Fruit fly (Drosophila melanogaster) whole organism, prepupa: ENCODE results near the gene wapl.
A peak's percentile ranks its signal among the peaks of the same experiment; 100 is the strongest.

Source experiments
- Blimp-1 ChIP-seq: fragments of 200-800 bp; sonication (Bioruptor generic); optimal IDR thresholded peaks from 3 replicates; lab custom pipeline; 2017; ENCODE audit warnings: missing biosample characterization, missing genetic modification characterization, mild to moderate bottlenecking, moderate library complexity, missing genetic modification reagents
- CG10631 ChIP-seq: fragments of 200-800 bp; sonication (Bioruptor generic); optimal IDR thresholded peaks from 2 replicates; lab custom pipeline; 2016; ENCODE audit warnings: missing biosample characterization, missing genetic modification characterization
- CG11294 ChIP-seq: fragments of 200-800 bp; sonication (Bioruptor generic); IDR thresholded peaks from 2 replicates; pipeline ENCODE4 v1.3.6; 2022; ENCODE audit warnings: missing biosample characterization, missing genetic modification characterization
- CG11762 ChIP-seq: fragments of 200-800 bp; sonication (Bioruptor generic); optimal IDR thresholded peaks from 3 replicates; lab custom pipeline; 2016; ENCODE audit warnings: missing biosample characterization, missing genetic modification characterization; ENCODE audit not compliant: insufficient read depth
- CG15336 ChIP-seq: fragments of 200-800 bp; sonication (Bioruptor generic); IDR thresholded peaks from 2 replicates; pipeline ENCODE4 v1.3.6; 2022; ENCODE audit warnings: missing biosample characterization, missing genetic modification characterization
- CG3032 ChIP-seq: fragments of 200-800 bp; optimal IDR thresholded peaks from 2 replicates; lab custom pipeline; 2019; ENCODE audit warnings: missing biosample characterization, mild to moderate bottlenecking, missing genetic modification characterization, moderate library complexity
- CG31627 ChIP-seq: fragments of 200-800 bp; sonication (Bioruptor generic); optimal IDR thresholded peaks from 3 replicates; lab custom pipeline; 2016; ENCODE audit warnings: missing biosample characterization, missing genetic modification characterization
- CG32006 ChIP-seq: fragments of 200-800 bp; sonication (Bioruptor generic); optimal IDR thresholded peaks from 3 replicates; lab custom pipeline; 2017; ENCODE audit warnings: missing biosample characterization, mild to moderate bottlenecking, missing genetic modification characterization
- CG34406 ChIP-seq: fragments of 200-800 bp; sonication (Bioruptor generic); optimal IDR thresholded peaks from 3 replicates; lab custom pipeline; 2016; ENCODE audit warnings: missing biosample characterization, missing genetic modification characterization
- CG3919 ChIP-seq: fragments of 200-800 bp; sonication (Bioruptor generic); optimal IDR thresholded peaks from 3 replicates; lab custom pipeline; 2016; ENCODE audit warnings: missing biosample characterization, missing genetic modification characterization
- CG4318 ChIP-seq: fragments of 200-800 bp; sonication (Bioruptor generic); optimal IDR thresholded peaks from 3 replicates; lab custom pipeline; 2017; ENCODE audit warnings: missing biosample characterization, mild to moderate bottlenecking, missing genetic modification characterization
- CG6163 ChIP-seq: fragments of 200-800 bp; sonication (Bioruptor generic); IDR thresholded peaks from 3 replicates; pipeline ENCODE4 v1.3.6; 2022; ENCODE audit warnings: missing biosample characterization, missing genetic modification characterization
- CG6276 ChIP-seq: fragments of 200-800 bp; sonication (Bioruptor generic); optimal IDR thresholded peaks from 2 replicates; lab custom pipeline; 2017; ENCODE audit warnings: missing biosample characterization, mild to moderate bottlenecking, missing genetic modification characterization
- CG6792 ChIP-seq: fragments of 200-800 bp; sonication (Bioruptor generic); optimal IDR thresholded peaks from 3 replicates; lab custom pipeline; 2016; ENCODE audit warnings: missing biosample characterization, missing genetic modification characterization
- CG6808 ChIP-seq: fragments of 200-800 bp; sonication (Bioruptor generic); optimal IDR thresholded peaks from 3 replicates; lab custom pipeline; 2017; ENCODE audit warnings: missing biosample characterization, missing genetic modification characterization, mild to moderate bottlenecking, moderate library complexity, missing genetic modification reagents
- CG7368 ChIP-seq: fragments of 200-800 bp; sonication (Bioruptor generic); optimal IDR thresholded peaks from 3 replicates; lab custom pipeline; 2016; ENCODE audit warnings: missing biosample characterization, missing genetic modification characterization
- CG8119 ChIP-seq: fragments of 200-800 bp; sonication (Bioruptor generic); IDR thresholded peaks from 3 replicates; pipeline ENCODE4 v1.3.6; 2022; ENCODE audit warnings: missing biosample characterization, missing genetic modification characterization
- CG8319 ChIP-seq: fragments of 200-800 bp; sonication (Bioruptor generic); optimal IDR thresholded peaks from 3 replicates; lab custom pipeline; 2016; ENCODE audit warnings: missing biosample characterization, missing genetic modification characterization
- CG8632 ChIP-seq: fragments of 200-800 bp; sonication (Bioruptor generic); optimal IDR thresholded peaks from 3 replicates; lab custom pipeline; 2016; ENCODE audit warnings: missing biosample characterization, missing genetic modification characterization
- Eip75B ChIP-seq: fragments of 200-800 bp; sonication (Bioruptor generic); optimal IDR thresholded peaks from 3 replicates; lab custom pipeline; 2016; ENCODE audit warnings: missing biosample characterization, missing genetic modification characterization
- Eip93F ChIP-seq: fragments of 200-800 bp; sonication (Bioruptor generic); optimal IDR thresholded peaks from 2 replicates; lab custom pipeline; 2016; ENCODE audit warnings: missing biosample characterization, mild to moderate bottlenecking, missing genetic modification characterization
- Hr38 ChIP-seq: sonication (Bioruptor generic); optimal IDR thresholded peaks from 2 replicates; lab custom pipeline; 2016; ENCODE audit warnings: missing biosample characterization, missing genetic modification characterization
- Hr4 ChIP-seq: fragments of 200-800 bp; sonication (Bioruptor generic); optimal IDR thresholded peaks from 3 replicates; lab custom pipeline; 2016; ENCODE audit warnings: missing biosample characterization, missing genetic modification characterization
- Lpt ChIP-seq: fragments of 200-800 bp; sonication (Bioruptor generic); optimal IDR thresholded peaks from 3 replicates; lab custom pipeline; 2016; ENCODE audit warnings: missing biosample characterization, missing genetic modification characterization
- Met ChIP-seq: fragments of 200-800 bp; sonication (Bioruptor generic); optimal IDR thresholded peaks from 3 replicates; lab custom pipeline; 2016; ENCODE audit warnings: missing biosample characterization, missing genetic modification characterization
- OdsH ChIP-seq: fragments of 200-800 bp; sonication (Bioruptor generic); optimal IDR thresholded peaks from 3 replicates; lab custom pipeline; 2016; ENCODE audit warnings: missing biosample characterization, missing genetic modification characterization
- Smox ChIP-seq: fragments of 200-800 bp; sonication (Bioruptor generic); optimal IDR thresholded peaks from 3 replicates; lab custom pipeline; 2016; ENCODE audit warnings: missing biosample characterization, missing genetic modification characterization
- Sox102F ChIP-seq: fragments of 200-800 bp; sonication (Bioruptor generic); optimal IDR thresholded peaks from 2 replicates; lab custom pipeline; 2016; ENCODE audit warnings: missing biosample characterization, mild to moderate bottlenecking, missing genetic modification characterization
- Sox14 ChIP-seq: fragments of 200-800 bp; sonication (Bioruptor generic); optimal IDR thresholded peaks from 3 replicates; lab custom pipeline; 2016; ENCODE audit warnings: missing biosample characterization, missing genetic modification characterization
- Sox15 ChIP-seq: fragments of 200-800 bp; sonication (Bioruptor generic); optimal IDR thresholded peaks from 3 replicates; lab custom pipeline; 2016; ENCODE audit warnings: missing biosample characterization, missing genetic modification characterization
- acj6 ChIP-seq: fragments of 200-800 bp; sonication (Bioruptor generic); optimal IDR thresholded peaks from 3 replicates; lab custom pipeline; 2016; ENCODE audit warnings: missing biosample characterization, missing genetic modification characterization
- cyc ChIP-seq: fragments of 200-800 bp; sonication (Bioruptor generic); optimal IDR thresholded peaks from 3 replicates; lab custom pipeline; 2016; ENCODE audit warnings: missing biosample characterization, missing genetic modification characterization
- dac ChIP-seq: fragments of 200-800 bp; sonication (Bioruptor generic); optimal IDR thresholded peaks from 2 replicates; lab custom pipeline; 2017; ENCODE audit warnings: missing biosample characterization, mild to moderate bottlenecking, missing genetic modification characterization
- dsx ChIP-seq: fragments of 200-800 bp; optimal IDR thresholded peaks from 3 replicates; lab custom pipeline; 2019; ENCODE audit warnings: missing biosample characterization, mild to moderate bottlenecking, missing genetic modification characterization, moderate library complexity; ENCODE audit not compliant: poor library complexity, severe bottlenecking
- esn ChIP-seq: fragments of 200-800 bp; sonication (Bioruptor generic); optimal IDR thresholded peaks from 2 replicates; lab custom pipeline; 2016; ENCODE audit warnings: missing biosample characterization, mild to moderate bottlenecking, missing genetic modification characterization, moderate library complexity
- fd85E ChIP-seq: fragments of 200-800 bp; sonication (Bioruptor generic); optimal IDR thresholded peaks from 3 replicates; lab custom pipeline; 2016; ENCODE audit warnings: missing biosample characterization, missing genetic modification characterization
- fkh ChIP-seq: fragments of 200-800 bp; sonication (Bioruptor generic); optimal IDR thresholded peaks from 3 replicates; lab custom pipeline; 2017; ENCODE audit warnings: missing biosample characterization, mild to moderate bottlenecking, missing genetic modification characterization, moderate library complexity
- lz ChIP-seq: fragments of 200-800 bp; sonication (Bioruptor generic); optimal IDR thresholded peaks from 3 replicates; lab custom pipeline; 2016; ENCODE audit warnings: missing biosample characterization, missing genetic modification characterization
- net ChIP-seq: fragments of 200-800 bp; sonication (Bioruptor generic); optimal IDR thresholded peaks from 3 replicates; lab custom pipeline; 2016; ENCODE audit warnings: missing biosample characterization, missing genetic modification characterization
- pdm3 ChIP-seq: fragments of 200-800 bp; sonication (Bioruptor generic); optimal IDR thresholded peaks from 3 replicates; lab custom pipeline; 2016; ENCODE audit warnings: missing biosample characterization, missing genetic modification characterization
- salr ChIP-seq, 2 experiments: fragments of 200-800 bp; sonication (Bioruptor generic); optimal IDR thresholded peaks; 3 replicates each; lab custom pipeline; 2016 to 2018; ENCODE audit warnings: missing biosample characterization in 2 of 2, missing genetic modification characterization in 2 of 2, mild to moderate bottlenecking in 1 of 2
- spab ChIP-seq: fragments of 200-800 bp; sonication (Bioruptor generic); optimal IDR thresholded peaks from 2 replicates; lab custom pipeline; 2017; ENCODE audit warnings: missing biosample characterization, mild to moderate bottlenecking, missing genetic modification characterization, missing genetic modification reagents
- ss ChIP-seq, 2 experiments: fragments of 200-800 bp; sonication (Bioruptor generic); optimal IDR thresholded peaks; 2 replicates in 1 of 2; 3 replicates in 1 of 2; lab custom pipeline; 2017 to 2018; ENCODE audit warnings: mild to moderate bottlenecking in 2 of 2, missing biosample characterization in 2 of 2, missing genetic modification characterization in 2 of 2, moderate library complexity in 1 of 2
- svp ChIP-seq: fragments of 200-800 bp; sonication (Bioruptor generic); peaks from one replicate; lab custom pipeline; 2016; ENCODE audit warnings: missing biosample characterization, missing genetic modification characterization
- topi ChIP-seq: fragments of 200-800 bp; sonication (Bioruptor generic); optimal IDR thresholded peaks from 3 replicates; lab custom pipeline; 2016; ENCODE audit warnings: missing biosample characterization, missing genetic modification characterization
- vri ChIP-seq: fragments of 200-800 bp; sonication (Bioruptor generic); optimal IDR thresholded peaks from 3 replicates; lab custom pipeline; 2016; ENCODE audit warnings: missing biosample characterization, mild to moderate bottlenecking, missing genetic modification characterization

wapl gene

dm6 chrX:2137587-2138341 lies 21.0 kb downstream of the wapl start (continued):
- TF ChIP-seq lz (GFP tag; lab: Kevin White, UChicago): peak; percentile 98
- peak; percentile 94 for TF ChIP-seq dac
- peak; percentile 98 for TF ChIP-seq CG6808
- TF ChIP-seq CG7368 (GFP tag; lab: Kevin White, UChicago): peak; percentile 95
- peak; percentile 97 for TF ChIP-seq net
- peak; percentile 81 for TF ChIP-seq fkh
- TF ChIP-seq CG6163 (GFP tag; lab: Robert Waterston, UW): peak; percentile 97
- TF ChIP-seq CG11762: peak; percentile 99
- TF ChIP-seq CG3032 (tag; lab: Kevin White, UChicago): peak; percentile 99
- TF ChIP-seq cyc: peak; percentile 94
- peak; percentile 98 for TF ChIP-seq Sox14
- peak; percentile 97 for TF ChIP-seq CG32006 (GFP tag; lab: Kevin White, UChicago)
- peak; percentile 98 for TF ChIP-seq Sox15 (GFP tag; lab: Kevin White, UChicago)
- TF ChIP-seq Hr38 (GFP tag; lab: Kevin White, UChicago): peak; percentile 44
- peak; percentile 97 for TF ChIP-seq Hr4 (GFP tag; lab: Kevin White, UChicago)
- TF ChIP-seq Lpt (GFP tag; lab: Kevin White, UChicago): peak; percentile 98
- peak; percentile 98 for TF ChIP-seq CG3919 (GFP tag; lab: Kevin White, UChicago)
- peak; percentile 97 for TF ChIP-seq Smox (GFP tag; lab: Kevin White, UChicago)
- TF ChIP-seq Met (GFP tag; lab: Kevin White, UChicago): peak; percentile 98
- peak; percentile 97 for TF ChIP-seq svp (GFP tag; lab: Kevin White, UChicago)
- peak; percentile 99 for TF ChIP-seq OdsH (GFP tag; lab: Kevin White, UChicago)
- peak; percentile 100 for TF ChIP-seq CG15336
- peak; percentile 97 for TF ChIP-seq Eip75B
- TF ChIP-seq spab (GFP tag; lab: Kevin White, UChicago): peak; percentile 97
- TF ChIP-seq CG8632 (GFP tag; lab: Kevin White, UChicago): peak; percentile 99
- TF ChIP-seq CG11294 (GFP tag; lab: Robert Waterston, UW): peak; percentile 98
- peak; percentile 98 for TF ChIP-seq CG4318 (GFP tag; lab: Kevin White, UChicago)
- peak; percentile 99 for TF ChIP-seq CG34406 (GFP tag; lab: Kevin White, UChicago)
- peak; percentile 99 for TF ChIP-seq CG6276 (GFP tag; lab: Kevin White, UChicago)

dm6 chrX:2136831-2137452 lies 21.8 kb downstream of the wapl start:
- TF ChIP-seq svp (GFP tag; lab: Kevin White, UChicago) (peak; percentile 100), Hr4 (GFP tag; lab: Kevin White, UChicago) (peak; percentile 100), CG8319 (GFP tag; lab: Kevin White, UChicago) (peak; percentile 99), ss (GFP tag; optimal IDR thresholded peaks at IDR 0.05; lab: Kevin White, UChicago) (peak; percentile 99), spab (GFP tag; lab: Kevin White, UChicago) (peak; percentile 99), CG6163 (GFP tag; lab: Robert Waterston, UW) (peak; percentile 100), Sox102F (GFP tag; lab: Kevin White, UChicago) (peak; percentile 99), CG3919 (GFP tag; lab: Kevin White, UChicago) (peak; percentile 100), fd85E (GFP tag; lab: Kevin White, UChicago) (peak; percentile 98), salr (GFP tag; optimal IDR thresholded peaks at IDR 0.05; lab: Kevin White, UChicago) (peak; percentile 96 to 100), esn (GFP tag; lab: Kevin White, UChicago) (peak; percentile 99), CG6808 (peak; percentile 98), cyc (peak; percentile 100), pdm3 (peak; percentile 100), CG10631 (GFP tag; lab: Kevin White, UChicago) (peak; percentile 100), Eip93F (GFP tag; lab: Kevin White, UChicago) (peak; percentile 100), CG6276 (GFP tag; lab: Kevin White, UChicago) (peak; percentile 98), Blimp-1 (GFP tag; lab: Kevin White, UChicago) (peak; percentile 96), CG6792 (GFP tag; lab: Kevin White, UChicago) (peak; percentile 100), vri (GFP tag; lab: Kevin White, UChicago) (peak; percentile 99), dac (peak; percentile 99), Hr38 (GFP tag; lab: Kevin White, UChicago) (peak; percentile 95), Sox14 (peak; percentile 100), Lpt (GFP tag; lab: Kevin White, UChicago) (peak; percentile 100), acj6 (GFP tag; lab: Kevin White, UChicago) (peak; percentile 100), CG11762 (peak; percentile 99), CG31627 (peak; percentile 100), CG11294 (GFP tag; lab: Robert Waterston, UW) (peak; percentile 100), dsx (peak; percentile 99), CG8119 (peak; percentile 100), topi (peak; percentile 100)
